Worm (Caenorhabditis elegans) whole organism, early embryonic: ENCODE measurements around the gene C16C4.18.

Source experiments
- B0310.2 ChIP-seq: sonication (generic microtip); optimal IDR thresholded peaks from 2 replicates; lab custom pipeline; 2016; ENCODE audit warnings: mild to moderate bottlenecking, missing genetic modification characterization, missing compliant biosample characterization
- F13C5.2 ChIP-seq: sonication (generic microtip); optimal IDR thresholded peaks from 2 replicates; lab custom pipeline; 2017; ENCODE audit warnings: mild to moderate bottlenecking, missing genetic modification characterization, inconsistent platforms, missing compliant biosample characterization
- aly-1 ChIP-seq: sonication (generic microtip); optimal IDR thresholded peaks from 2 replicates; lab custom pipeline; 2016; ENCODE audit warnings: missing genetic modification characterization, missing compliant biosample characterization
- ama-1 ChIP-seq: fragments of 150-350 bp; optimal IDR thresholded peaks from 2 replicates; lab custom pipeline; 2014
- ceh-13 ChIP-seq: fragments of 200-800 bp; sonication (Bioruptor generic); optimal IDR thresholded peaks from 2 replicates; lab custom pipeline; 2018; ENCODE audit warnings: mild to moderate bottlenecking, missing genetic modification characterization, missing compliant biosample characterization
- ceh-36 ChIP-seq: sonication (generic microtip); optimal IDR thresholded peaks from 2 replicates; lab custom pipeline; 2016; ENCODE audit warnings: missing genetic modification characterization, inconsistent platforms, missing compliant biosample characterization
- ets-7 ChIP-seq: sonication (generic microtip); optimal IDR thresholded peaks from 2 replicates; lab custom pipeline; 2016; ENCODE audit warnings: missing genotype, missing genetic modification characterization, missing compliant biosample characterization
- flt-1 ChIP-seq: fragments of 200-800 bp; sonication (Bioruptor generic); IDR thresholded peaks from 2 replicates; pipeline ENCODE4 v1.3.6; 2022; ENCODE audit warnings: missing genetic modification characterization, missing compliant biosample characterization
- hmbx-1 ChIP-seq: sonication (generic microtip); optimal IDR thresholded peaks from 2 replicates; lab custom pipeline; 2016; ENCODE audit warnings: mild to moderate bottlenecking, missing genetic modification characterization, missing compliant biosample characterization
- hmg-4 ChIP-seq: fragments of 200-800 bp; sonication (Bioruptor generic); optimal IDR thresholded peaks from 2 replicates; lab custom pipeline; 2018; ENCODE audit warnings: mild to moderate bottlenecking, missing genetic modification characterization, missing compliant biosample characterization
- hnd-1 ChIP-seq: sonication (generic microtip); optimal IDR thresholded peaks from 2 replicates; lab custom pipeline; 2016; ENCODE audit warnings: missing genetic modification characterization, missing compliant biosample characterization
- pes-1 ChIP-seq: fragments of 200-800 bp; sonication (Bioruptor generic); IDR thresholded peaks from 2 replicates; pipeline ENCODE4 v1.3.6; 2022; ENCODE audit warnings: missing genetic modification reagents, missing genetic modification characterization, missing compliant biosample characterization
- scrt-1 ChIP-seq: fragments of 200-800 bp; sonication (Bioruptor generic); IDR thresholded peaks from 2 replicates; pipeline ENCODE4 v1.3.6; 2022; ENCODE audit warnings: missing genetic modification characterization, missing compliant biosample characterization
- sea-1 ChIP-seq: fragments of 200-800 bp; sonication (Bioruptor generic); conservative IDR thresholded peaks from 2 replicates; pipeline ENCODE4 v1.3.6; 2022; ENCODE audit warnings: missing genetic modification characterization, missing compliant biosample characterization
- tbx-11 ChIP-seq: fragments of 200-800 bp; sonication (Bioruptor generic); IDR thresholded peaks from 2 replicates; pipeline ENCODE4 v1.3.6; 2022; ENCODE audit warnings: missing genetic modification characterization, missing compliant biosample characterization
- tbx-37 ChIP-seq: fragments of 200-800 bp; sonication (Bioruptor generic); conservative IDR thresholded peaks from 2 replicates; pipeline ENCODE4 v1.3.6; 2022; ENCODE audit warnings: missing genetic modification reagents, missing genetic modification characterization, missing compliant biosample characterization
- tra-4 ChIP-seq: sonication (generic microtip); optimal IDR thresholded peaks from 2 replicates; lab custom pipeline; 2017; ENCODE audit warnings: missing genetic modification characterization, missing compliant biosample characterization

The C16C4.18 gene

DNA sequence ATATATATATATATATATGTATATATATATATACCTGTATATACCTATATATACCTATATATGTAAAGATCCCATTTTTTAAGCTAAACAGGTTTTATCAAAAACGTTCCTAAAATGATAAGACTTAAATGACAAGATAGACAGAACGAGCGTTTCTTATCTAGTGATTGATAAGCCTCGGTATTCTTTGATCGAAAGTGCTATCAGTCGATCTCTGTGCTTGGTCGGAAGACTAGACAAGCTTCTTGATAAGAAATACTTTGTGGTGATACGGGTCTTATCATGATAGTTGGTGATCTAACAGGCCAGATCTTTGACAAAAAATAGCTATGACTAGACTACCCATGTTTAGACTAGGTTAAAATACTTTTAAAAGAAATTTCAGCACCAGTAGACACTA is 9.4 kb downstream of the C16C4.18 start:
- TF ChIP-seq ama-1 (lab: Kevin White, UChicago) (no peak), hmg-4 (no peak), tra-4 (tag; lab: Kevin White, UChicago) (no peak), ceh-13 (GFP tag; lab: Kevin White, UChicago) (no peak), tbx-37 (GFP tag; lab: Robert Waterston, UW) (no peak), tbx-11 (no peak), B0310.2 (no peak), aly-1 (no peak), ets-7 (tag; lab: Kevin White, UChicago) (no peak), ceh-36 (no peak), sea-1 (GFP tag; lab: Robert Waterston, UW) (no peak), pes-1 (GFP tag; lab: Robert Waterston, UW) (no peak), scrt-1 (GFP tag; lab: Robert Waterston, UW) (no peak), hmbx-1 (tag; lab: Kevin White, UChicago) (no peak), hnd-1 (tag; lab: Kevin White, UChicago) (no peak), F13C5.2 (tag; lab: Kevin White, UChicago) (no peak), flt-1 (GFP tag; lab: Robert Waterston, UW) (no peak)

ce11 chrII:1850840-1851294 is 10.3 kb downstream of the C16C4.18 start, which contains the start of gene C52E2.3:
C52E2.3 (plus strand) TSS chrII:1851244.
- no peak for TF ChIP-seq F13C5.2 (tag; lab: Kevin White, UChicago)

DNA sequence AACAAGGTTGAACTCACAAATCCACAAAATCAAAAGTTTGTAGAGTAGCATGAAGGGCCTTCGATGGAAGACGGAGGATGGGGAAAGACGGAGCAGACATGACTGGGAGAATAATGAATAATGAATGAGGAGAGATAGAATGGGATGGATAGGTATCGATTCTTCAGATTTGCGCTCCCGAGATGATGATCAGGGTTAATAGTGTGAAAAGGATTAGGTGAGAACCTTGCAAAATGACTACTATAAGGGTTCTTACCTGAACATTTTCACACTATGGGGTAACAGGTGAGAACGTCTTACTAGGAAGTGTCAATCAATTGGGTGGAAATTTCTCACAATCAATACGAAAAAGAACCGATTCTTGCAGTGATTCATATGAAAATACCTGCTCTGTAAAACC is 10.8 kb downstream of the C16C4.18 start, which contains the start of gene fbxb-96:
Gene fbxb-96 (minus strand): TSS at position 101 of the 400 bp plus-strand sequence.
- no peak for TF ChIP-seq ceh-13 (GFP tag; lab: Kevin White, UChicago)
- no peak for TF ChIP-seq ets-7 (tag; lab: Kevin White, UChicago)
- no peak for TF ChIP-seq scrt-1 (GFP tag; lab: Robert Waterston, UW)
- no peak for TF ChIP-seq ceh-36
- no peak for TF ChIP-seq hmg-4
- TF ChIP-seq F13C5.2 (tag; lab: Kevin White, UChicago), result no peak
- no peak for TF ChIP-seq pes-1 (GFP tag; lab: Robert Waterston, UW)
- TF ChIP-seq flt-1 (GFP tag; lab: Robert Waterston, UW), result no peak
- no peak for TF ChIP-seq hnd-1 (tag; lab: Kevin White, UChicago)
- no peak for TF ChIP-seq hmbx-1 (tag; lab: Kevin White, UChicago)
- no peak for TF ChIP-seq aly-1
- no peak for TF ChIP-seq ama-1 (lab: Kevin White, UChicago)
- no peak for TF ChIP-seq tbx-37 (GFP tag; lab: Robert Waterston, UW)
- TF ChIP-seq sea-1 (GFP tag; lab: Robert Waterston, UW), result no peak
- TF ChIP-seq tra-4 (tag; lab: Kevin White, UChicago), result no peak
- no peak for TF ChIP-seq B0310.2
- no peak for TF ChIP-seq tbx-11

DNA sequence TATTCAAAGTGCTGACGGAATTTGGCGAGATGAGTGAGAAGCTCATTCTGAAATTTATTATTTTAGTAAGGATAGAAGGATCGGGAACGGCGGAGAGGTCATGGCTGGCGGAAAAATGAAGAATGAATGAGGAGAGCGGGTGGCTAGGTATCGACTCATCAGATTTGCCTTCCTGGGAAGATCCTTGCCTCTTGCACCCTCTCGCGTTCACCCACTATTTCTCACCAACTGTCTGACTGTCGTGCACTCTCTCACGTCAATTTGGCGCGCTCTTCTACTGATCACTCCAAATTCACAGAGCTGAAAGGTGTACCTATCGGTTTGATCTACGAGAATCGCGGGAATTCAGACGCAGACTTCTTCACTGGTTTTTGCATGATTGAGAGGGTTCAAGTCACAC is 13.0 kb downstream of the C16C4.18 start, which contains the start of gene fbxb-97:
Gene fbxb-97 (minus strand): TSS at position 53 of the 400 bp plus-strand sequence.
- TF ChIP-seq scrt-1 (GFP tag; lab: Robert Waterston, UW) (no peak), flt-1 (GFP tag; lab: Robert Waterston, UW) (no peak), pes-1 (GFP tag; lab: Robert Waterston, UW) (no peak), hmbx-1 (tag; lab: Kevin White, UChicago) (no peak), ceh-36 (no peak), aly-1 (no peak)

DNA sequence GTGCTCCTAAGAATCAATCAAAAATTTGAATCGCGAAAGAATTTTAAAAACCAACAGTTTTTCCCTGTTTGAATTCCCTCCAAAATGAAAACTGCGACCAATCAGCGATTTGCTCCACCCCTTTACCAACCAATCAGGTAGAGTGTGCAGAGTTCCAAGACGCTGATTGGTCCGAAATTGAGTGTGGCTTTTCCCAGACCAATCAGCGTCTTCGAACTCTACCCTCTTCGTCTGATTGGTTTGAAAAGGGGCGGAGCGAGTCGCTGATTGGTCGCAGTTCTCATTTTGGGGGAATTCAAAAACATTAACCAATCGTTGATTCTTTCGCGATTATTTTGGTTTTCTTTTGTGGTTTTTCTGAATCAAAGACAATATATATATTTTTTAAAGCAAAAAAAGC is 16.6 kb downstream of the C16C4.18 start:
- TF ChIP-seq B0310.2, result no peak
- TF ChIP-seq scrt-1 (GFP tag; lab: Robert Waterston, UW), result no peak
- no peak for TF ChIP-seq ceh-13 (GFP tag; lab: Kevin White, UChicago)
- no peak for TF ChIP-seq aly-1
- no peak for TF ChIP-seq tbx-37 (GFP tag; lab: Robert Waterston, UW)
- no peak for TF ChIP-seq ama-1 (lab: Kevin White, UChicago)
- TF ChIP-seq pes-1 (GFP tag; lab: Robert Waterston, UW), result no peak
- TF ChIP-seq tra-4 (tag; lab: Kevin White, UChicago), result no peak
- TF ChIP-seq tbx-11, result no peak

DNA sequence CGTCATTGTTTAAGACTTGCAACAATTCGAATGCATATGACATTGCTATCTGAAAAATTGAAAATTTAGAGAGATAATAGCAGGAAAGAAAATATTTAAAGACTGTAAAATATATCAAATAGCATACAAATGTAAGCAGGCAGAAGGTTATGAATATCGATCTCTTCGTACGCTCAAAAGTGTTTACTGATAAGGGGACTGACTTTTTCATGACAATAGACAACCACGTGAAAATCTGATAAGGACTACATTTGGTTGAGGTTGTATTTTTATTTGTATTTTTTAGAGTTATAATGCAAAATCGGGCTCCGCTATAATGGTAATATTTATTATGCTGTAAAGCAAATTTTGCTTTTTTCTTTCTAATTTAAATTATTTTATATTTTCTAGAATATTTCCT is 18.2 kb downstream of the C16C4.18 start, which contains the start of the genes C52E2.5 and C52E2.4:
Gene C52E2.5 (minus strand): TSS at position 43 of the 400 bp plus-strand sequence.
Gene C52E2.4 (plus strand): TSS at position 252 of the 400 bp plus-strand sequence.
- TF ChIP-seq ama-1 (lab: Kevin White, UChicago) (no peak), B0310.2 (no peak), tra-4 (tag; lab: Kevin White, UChicago) (no peak), flt-1 (GFP tag; lab: Robert Waterston, UW) (no peak), F13C5.2 (tag; lab: Kevin White, UChicago) (no peak), pes-1 (GFP tag; lab: Robert Waterston, UW) (no peak)

DNA sequence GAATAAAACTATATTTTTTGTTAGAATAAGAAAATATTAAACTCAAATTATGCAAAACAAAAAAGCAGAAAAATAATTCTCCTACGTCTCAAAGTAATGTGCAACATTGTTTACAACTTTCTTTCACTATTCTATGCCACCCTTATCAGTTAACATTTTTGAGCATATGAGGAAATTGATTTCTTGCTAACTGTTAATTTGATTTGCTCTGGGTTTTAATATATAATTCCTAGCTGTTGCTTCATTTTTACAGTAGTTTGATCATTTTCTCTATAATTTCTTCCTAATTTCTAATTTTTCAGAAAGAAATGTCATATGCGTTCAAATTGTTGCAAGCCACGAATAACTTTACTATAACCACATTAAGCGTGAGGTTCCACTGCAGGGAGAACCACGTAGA is 24.9 kb downstream of the C16C4.18 start, which contains the start of gene T08E11.1:
Gene T08E11.1 (plus strand): TSS at position 301 of the 400 bp plus-strand sequence.
- no peak for TF ChIP-seq ceh-13 (GFP tag; lab: Kevin White, UChicago)
- no peak for TF ChIP-seq pes-1 (GFP tag; lab: Robert Waterston, UW)
- no peak for TF ChIP-seq hnd-1 (tag; lab: Kevin White, UChicago)
- no peak for TF ChIP-seq aly-1

ce11 chrII:1831883-1832388 is 29.2 kb downstream of the C16C4.18 start, which contains the start of gene math-39:
math-39 (plus strand) TSS chrII:1832338.
- TF ChIP-seq ama-1 (lab: Kevin White, UChicago) (no peak), pes-1 (GFP tag; lab: Robert Waterston, UW) (no peak), tbx-37 (GFP tag; lab: Robert Waterston, UW) (no peak)
